Worm (Caenorhabditis elegans) whole organism, young adult: ENCODE results near the gene Y38E10A.24.

Source experiments
- B0261.1 ChIP-seq: sonication (generic microtip); optimal IDR thresholded peaks from 2 replicates; lab custom pipeline; 2016; ENCODE audit warnings: mild to moderate bottlenecking, missing genetic modification characterization, moderate library complexity, missing compliant biosample characterization
- B0336.3 ChIP-seq: fragments of 200-800 bp; sonication (Bioruptor generic); IDR thresholded peaks from 2 replicates; pipeline ENCODE4 v1.3.6; 2022; ENCODE audit warnings: missing genetic modification characterization, missing compliant biosample characterization
- K12H6.12 ChIP-seq: fragments of 200-800 bp; sonication (Bioruptor generic); optimal IDR thresholded peaks from 2 replicates; lab custom pipeline; 2018; ENCODE audit warnings: mild to moderate bottlenecking, missing genetic modification characterization, missing compliant biosample characterization
- T07F8.4 ChIP-seq: sonication (generic microtip); optimal IDR thresholded peaks from 2 replicates; lab custom pipeline; 2016; ENCODE audit warnings: mild to moderate bottlenecking, missing genetic modification characterization, moderate library complexity, missing compliant biosample characterization
- ceh-79 ChIP-seq: sonication (generic microtip); optimal IDR thresholded peaks from 2 replicates; lab custom pipeline; 2017; ENCODE audit warnings: mild to moderate bottlenecking, missing genetic modification characterization, missing compliant biosample characterization
- dox-1 ChIP-seq: fragments of 200-800 bp; sonication (Bioruptor generic); IDR thresholded peaks from 2 replicates; pipeline ENCODE4 v1.3.6; 2022; ENCODE audit warnings: missing genetic modification reagents, missing genetic modification characterization, missing compliant biosample characterization
- hmg-20 ChIP-seq: fragments of 200-800 bp; sonication (Bioruptor generic); IDR thresholded peaks from 2 replicates; pipeline ENCODE4 v1.3.6; 2022; ENCODE audit warnings: missing genetic modification reagents, missing genetic modification characterization, missing compliant biosample characterization
- lag-1 ChIP-seq: fragments of 200-800 bp; sonication (Bioruptor generic); IDR thresholded peaks from 2 replicates; pipeline ENCODE4 v1.3.6; 2022; ENCODE audit warnings: missing genetic modification reagents, missing genetic modification characterization, missing compliant biosample characterization
- nfya-1 ChIP-seq: sonication (generic microtip); optimal IDR thresholded peaks from 2 replicates; lab custom pipeline; 2017; ENCODE audit warnings: antibody characterized with exemption, missing compliant biosample characterization, missing genetic modification characterization, borderline replicate concordance; ENCODE audit not compliant: insufficient read depth
- nhr-120 ChIP-seq: fragments of 200-800 bp; sonication (Bioruptor generic); IDR thresholded peaks from 2 replicates; pipeline ENCODE4 v1.3.6; 2022; ENCODE audit warnings: missing genetic modification characterization, missing compliant biosample characterization
- unc-130 ChIP-seq: sonication (generic microtip); optimal IDR thresholded peaks from 2 replicates; lab custom pipeline; 2016; ENCODE audit warnings: missing genetic modification reagents, missing genetic modification characterization, missing compliant biosample characterization

DNA sequence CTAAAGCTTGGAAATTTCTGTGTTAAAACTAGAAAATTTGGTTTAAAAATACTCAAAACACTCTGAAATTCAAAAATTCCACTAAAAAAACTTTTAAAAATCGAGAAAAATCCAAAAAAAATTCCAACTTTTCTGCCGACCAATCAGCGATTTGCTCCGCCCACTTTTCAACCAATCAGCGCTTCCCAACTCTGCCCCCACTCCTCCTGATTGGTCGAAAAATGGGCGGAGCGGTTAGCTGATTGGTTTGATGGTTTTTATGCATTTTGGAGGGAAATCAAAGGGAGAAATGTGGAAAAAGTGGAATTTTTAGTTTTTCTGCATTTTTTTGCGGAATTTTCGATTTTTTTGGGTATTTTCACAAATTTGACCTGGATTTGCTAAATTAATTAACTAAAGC, 43.2 kb downstream of the Y38E10A.24 start:
- no peak for TF ChIP-seq B0261.1
- TF ChIP-seq lag-1, result no peak
- TF ChIP-seq hmg-20, result no peak
- TF ChIP-seq ceh-79, result no peak
- TF ChIP-seq dox-1 (GFP tag; lab: Robert Waterston, UW), result no peak
- no peak for TF ChIP-seq nhr-120 (GFP tag; lab: Robert Waterston, UW)
- no peak for TF ChIP-seq K12H6.12 (tag; lab: Kevin White, UChicago)
- TF ChIP-seq unc-130 (GFP tag; lab: Kevin White, UChicago), result no peak
- no peak for TF ChIP-seq T07F8.4 (tag; lab: Kevin White, UChicago)
- no peak for TF ChIP-seq nfya-1 (tag; lab: Kevin White, UChicago)
- no peak for TF ChIP-seq B0336.3 (GFP tag; lab: Robert Waterston, UW)
